Worm (Caenorhabditis elegans): ENCODE results near the gene btb-14.

Gene btb-14

ce11 chrII:12348957-12349356 is 34.3 kb upstream of the btb-14 start:
- TF ChIP-seq pha-4 (tag; optimal IDR thresholded peaks at IDR 0.05): peak; percentile 66
- TF ChIP-seq nhr-237 (tag; optimal IDR thresholded peaks at IDR 0.05): no peak

ce11 chrII:12349866-12350265 is 33.4 kb upstream of the btb-14 start:
- TF ChIP-seq snpc-4 (tag; optimal IDR thresholded peaks at IDR 0.05): no peak
- peak; percentile 26 for TF ChIP-seq elt-2 (tag; optimal IDR thresholded peaks at IDR 0.05)
- peak; percentile 81 for TF ChIP-seq pha-4 (tag; optimal IDR thresholded peaks at IDR 0.05)

- TF ChIP-seq pha-4 (tag; optimal IDR thresholded peaks at IDR 0.05) (peak; percentile 2), nfya-1 (tag; optimal IDR thresholded peaks at IDR 0.05; ENCODE audit: insufficient read depth) (peak; percentile 20), ztf-11 (tag; optimal IDR thresholded peaks at IDR 0.05) (no peak), pqm-1 (tag; optimal IDR thresholded peaks at IDR 0.05) (no peak), egl-5 (tag; optimal IDR thresholded peaks at IDR 0.05) (no peak), nhr-25 (tag; optimal IDR thresholded peaks at IDR 0.05) (peak; percentile 23)
Observed at ce11 chrII:12350737-12351275, 32.5 kb upstream of the btb-14 start.

- TF ChIP-seq elt-2 (tag; optimal IDR thresholded peaks at IDR 0.05) (peak; percentile 51), nfya-1 (tag; optimal IDR thresholded peaks at IDR 0.05; ENCODE audit: insufficient read depth) (peak; percentile 26), pha-4 (tag; optimal IDR thresholded peaks at IDR 0.05) (peak; percentile 41), skn-1 (tag; optimal IDR thresholded peaks at IDR 0.05) (no peak), nhr-67 (tag; optimal IDR thresholded peaks at IDR 0.05) (no peak)
Observed at ce11 chrII:12352115-12352514, 31.1 kb upstream of the btb-14 start, which contains the start of gene ras-1. Gene ras-1, minus strand, starts transcription at chrII:12352243.

- TF ChIP-seq fkh-2 (tag; optimal IDR thresholded peaks at IDR 0.05): no peak
- TF ChIP-seq nhr-76 (tag; optimal IDR thresholded peaks at IDR 0.05): no peak
- no peak for TF ChIP-seq sea-2 (GFP tag; optimal IDR thresholded peaks at IDR 0.05)
- no peak for TF ChIP-seq lin-15B (tag; optimal IDR thresholded peaks at IDR 0.05)
- TF ChIP-seq ceh-9 (tag; optimal IDR thresholded peaks at IDR 0.05): no peak
- no peak for TF ChIP-seq nhr-25 (tag; optimal IDR thresholded peaks at IDR 0.05)
- no peak for TF ChIP-seq daf-12 (tag; optimal IDR thresholded peaks at IDR 0.05)
- no peak for TF ChIP-seq pha-4 (tag; optimal IDR thresholded peaks at IDR 0.05)
- no peak for TF ChIP-seq R02D3.7 (tag; optimal IDR thresholded peaks at IDR 0.05)
Observed at ce11 chrII:12353104-12353503, 30.2 kb upstream of the btb-14 start.

- no peak for TF ChIP-seq R02D3.7 (tag; optimal IDR thresholded peaks at IDR 0.05)
- no peak for TF ChIP-seq fos-1 (tag; optimal IDR thresholded peaks at IDR 0.05)
- no peak for TF ChIP-seq nhr-28 (tag; optimal IDR thresholded peaks at IDR 0.05)
- no peak for TF ChIP-seq nhr-23 (tag; optimal IDR thresholded peaks at IDR 0.05)
- TF ChIP-seq unc-62 (GFP tag; optimal IDR thresholded peaks at IDR 0.05): no peak
- no peak for TF ChIP-seq pqm-1 (tag; optimal IDR thresholded peaks at IDR 0.05)
- no peak for TF ChIP-seq nhr-237 (tag; optimal IDR thresholded peaks at IDR 0.05)
- TF ChIP-seq egl-5 (tag; optimal IDR thresholded peaks at IDR 0.05): no peak
- TF ChIP-seq ceh-16 (tag; optimal IDR thresholded peaks at IDR 0.05): no peak
- TF ChIP-seq zag-1 (tag; optimal IDR thresholded peaks at IDR 0.05): no peak
- no peak for TF ChIP-seq nhr-67 (tag; optimal IDR thresholded peaks at IDR 0.05)
- no peak for TF ChIP-seq fkh-10 (GFP tag; optimal IDR thresholded peaks at IDR 0.05)
- TF ChIP-seq ama-1 (optimal IDR thresholded peaks at IDR 0.05): no peak
- TF ChIP-seq nhr-25 (tag; optimal IDR thresholded peaks at IDR 0.05): no peak
- TF ChIP-seq nfya-1 (tag; optimal IDR thresholded peaks at IDR 0.05; ENCODE audit: insufficient read depth): no peak
Observed at ce11 chrII:12353816-12354215, 29.4 kb upstream of the btb-14 start.

ce11 chrII:12362262-12362661 is 21.0 kb upstream of the btb-14 start:
- no peak for TF ChIP-seq skn-1 (tag; optimal IDR thresholded peaks at IDR 0.05)
- TF ChIP-seq nhr-43 (tag; optimal IDR thresholded peaks at IDR 0.05; ENCODE audit: poor library complexity, severe bottlenecking): no peak
- TF ChIP-seq daf-12 (tag; optimal IDR thresholded peaks at IDR 0.05): no peak
- TF ChIP-seq egl-27 (tag; optimal IDR thresholded peaks at IDR 0.05): no peak
- no peak for TF ChIP-seq ama-1 (optimal IDR thresholded peaks at IDR 0.05)
- no peak for TF ChIP-seq lsy-12 (tag; optimal IDR thresholded peaks at IDR 0.05)
- no peak for TF ChIP-seq hmg-11 (tag; optimal IDR thresholded peaks at IDR 0.05)
- no peak for TF ChIP-seq ceh-28 (tag; optimal IDR thresholded peaks at IDR 0.05)
- TF ChIP-seq fkh-2 (tag; optimal IDR thresholded peaks at IDR 0.05): no peak
- no peak for TF ChIP-seq ztf-11 (tag; optimal IDR thresholded peaks at IDR 0.05)
- no peak for TF ChIP-seq unc-39 (tag; optimal IDR thresholded peaks at IDR 0.05)
- TF ChIP-seq ZK546.5 (tag; optimal IDR thresholded peaks at IDR 0.05): no peak
- no peak for TF ChIP-seq nhr-25 (tag; optimal IDR thresholded peaks at IDR 0.05)
- TF ChIP-seq pha-4 (tag; optimal IDR thresholded peaks at IDR 0.05): no peak
- no peak for TF ChIP-seq elt-3 (tag; optimal IDR thresholded peaks at IDR 0.05)
- no peak for TF ChIP-seq ztf-4 (tag; optimal IDR thresholded peaks at IDR 0.05)
- TF ChIP-seq sea-2 (GFP tag; optimal IDR thresholded peaks at IDR 0.05): no peak

Measured in whole organism, L3 larva.